Worm (Caenorhabditis elegans) whole organism, mixed stage, embryonic: ENCODE results near the gene Y37D8A.19.
A peak's percentile ranks its signal among the peaks of the same experiment; 100 is the strongest.

Experiments used
- M03D4.4 ChIP-seq: sonication (generic microtip); optimal IDR thresholded peaks from 2 replicates; lab custom pipeline; 2017; ENCODE audit warnings: mild to moderate bottlenecking, missing genetic modification characterization, missing compliant biosample characterization
- bed-3 ChIP-seq: fragments of 200-800 bp; sonication (Bioruptor generic); optimal IDR thresholded peaks from 3 replicates; lab custom pipeline; 2018; ENCODE audit warnings: mild to moderate bottlenecking, missing genetic modification characterization, moderate library complexity, missing compliant biosample characterization
- blmp-1 ChIP-seq: fragments of 150-350 bp; optimal IDR thresholded peaks from 2 replicates; lab custom pipeline; 2014; ENCODE audit warnings: missing biosample characterization, missing genetic modification characterization
- ceh-39 ChIP-seq: fragments of 150-350 bp; optimal IDR thresholded peaks from 2 replicates; lab custom pipeline; 2014; ENCODE audit warnings: missing biosample characterization, missing genetic modification characterization
- ceh-43 ChIP-seq: fragments of 200-800 bp; sonication (Bioruptor generic); optimal IDR thresholded peaks from 2 replicates; lab custom pipeline; 2018; ENCODE audit warnings: mild to moderate bottlenecking, missing genetic modification characterization, moderate library complexity, missing compliant biosample characterization
- ceh-83 ChIP-seq: fragments of 200-800 bp; sonication (Bioruptor generic); optimal IDR thresholded peaks from 2 replicates; lab custom pipeline; 2018; ENCODE audit warnings: mild to moderate bottlenecking, missing genetic modification characterization, missing compliant biosample characterization
- ces-1 ChIP-seq: fragments of 150-350 bp; optimal IDR thresholded peaks from 2 replicates; lab custom pipeline; 2014; ENCODE audit warnings: missing biosample characterization, missing genetic modification reagents, missing genetic modification characterization
- cnd-1 ChIP-seq: fragments of 200-800 bp; sonication (Bioruptor generic); optimal IDR thresholded peaks from 2 replicates; lab custom pipeline; 2018; ENCODE audit warnings: mild to moderate bottlenecking, missing genetic modification characterization, missing compliant biosample characterization
- drap-1 ChIP-seq: fragments of 200-800 bp; sonication (Bioruptor generic); optimal IDR thresholded peaks from 3 replicates; lab custom pipeline; 2018; ENCODE audit warnings: mild to moderate bottlenecking, missing genetic modification characterization, missing compliant biosample characterization
- elt-1 ChIP-seq: sonication (generic microtip); optimal IDR thresholded peaks from 2 replicates; lab custom pipeline; 2017; ENCODE audit warnings: missing genetic modification characterization, mild to moderate bottlenecking, missing compliant biosample characterization, antibody characterized with exemption, moderate library complexity, borderline replicate concordance; ENCODE audit not compliant: insufficient read depth
- elt-3 ChIP-seq: fragments of 150-350 bp; optimal IDR thresholded peaks from 2 replicates; lab custom pipeline; 2014; ENCODE audit warnings: missing biosample characterization, missing genetic modification characterization
- flh-1 ChIP-seq: fragments of 200-800 bp; sonication (Bioruptor generic); optimal IDR thresholded peaks from 2 replicates; lab custom pipeline; 2018; ENCODE audit warnings: mild to moderate bottlenecking, missing genetic modification characterization, moderate library complexity, missing compliant biosample characterization
- ham-2 ChIP-seq: fragments of 200-800 bp; sonication (Bioruptor generic); optimal IDR thresholded peaks from 2 replicates; lab custom pipeline; 2018; ENCODE audit warnings: mild to moderate bottlenecking, missing genetic modification characterization, missing compliant biosample characterization
- hlh-1 ChIP-seq: fragments of 150-350 bp; optimal IDR thresholded peaks from 2 replicates; lab custom pipeline; 2014; ENCODE audit warnings: missing biosample characterization, missing genetic modification reagents, missing genetic modification characterization
- lin-13 ChIP-seq: fragments of 150-350 bp; optimal IDR thresholded peaks from 2 replicates; lab custom pipeline; 2014; ENCODE audit warnings: missing biosample characterization, missing genetic modification characterization
- lin-32 ChIP-seq: fragments of 200-800 bp; sonication (Bioruptor generic); optimal IDR thresholded peaks from 2 replicates; lab custom pipeline; 2018; ENCODE audit warnings: mild to moderate bottlenecking, missing genetic modification characterization, missing compliant biosample characterization
- lsy-2 ChIP-seq: fragments of 150-350 bp; optimal IDR thresholded peaks from 2 replicates; lab custom pipeline; 2014; ENCODE audit warnings: missing biosample characterization, missing genetic modification characterization
- mab-5 ChIP-seq: fragments of 150-350 bp; optimal IDR thresholded peaks from 2 replicates; lab custom pipeline; 2014; ENCODE audit warnings: missing biosample characterization, missing genetic modification characterization
- mep-1 ChIP-seq: fragments of 150-350 bp; optimal IDR thresholded peaks from 2 replicates; lab custom pipeline; 2017; ENCODE audit warnings: missing biosample characterization, missing genetic modification reagents, missing genetic modification characterization, inconsistent platforms
- mls-2 ChIP-seq: sonication (generic microtip); optimal IDR thresholded peaks from 2 replicates; lab custom pipeline; 2016; ENCODE audit warnings: mild to moderate bottlenecking, missing genetic modification characterization, moderate library complexity, missing compliant biosample characterization
- nhr-12 ChIP-seq: fragments of 150-350 bp; optimal IDR thresholded peaks from 2 replicates; lab custom pipeline; 2014; ENCODE audit warnings: missing biosample characterization, missing genetic modification characterization
- nhr-2 ChIP-seq: fragments of 150-350 bp; optimal IDR thresholded peaks from 2 replicates; lab custom pipeline; 2014; ENCODE audit warnings: missing biosample characterization, missing genetic modification characterization
- nhr-237 ChIP-seq: fragments of 150-350 bp; optimal IDR thresholded peaks from 2 replicates; lab custom pipeline; 2014; ENCODE audit warnings: missing biosample characterization, missing genetic modification characterization
- nhr-28 ChIP-seq: fragments of 150-350 bp; optimal IDR thresholded peaks from 2 replicates; lab custom pipeline; 2014; ENCODE audit warnings: missing biosample characterization, missing genetic modification characterization
- nhr-76 ChIP-seq: sonication (generic microtip); optimal IDR thresholded peaks from 2 replicates; lab custom pipeline; 2017; ENCODE audit warnings: missing biosample characterization, missing genetic modification characterization
- pha-4 ChIP-seq: fragments of 150-350 bp; optimal IDR thresholded peaks from 2 replicates; lab custom pipeline; 2018; ENCODE audit warnings: missing biosample characterization, missing genetic modification reagents, missing genetic modification characterization
- sem-2 ChIP-seq: fragments of 200-800 bp; sonication (Bioruptor generic); optimal IDR thresholded peaks from 2 replicates; lab custom pipeline; 2018; ENCODE audit warnings: mild to moderate bottlenecking, missing genetic modification characterization, missing compliant biosample characterization
- snpc-4 ChIP-seq: fragments of 150-350 bp; optimal IDR thresholded peaks from 2 replicates; lab custom pipeline; 2014; ENCODE audit warnings: missing biosample characterization, missing genetic modification characterization
- sptf-1 ChIP-seq: sonication (generic microtip); optimal IDR thresholded peaks from 2 replicates; lab custom pipeline; 2017; ENCODE audit warnings: mild to moderate bottlenecking, missing genetic modification characterization, moderate library complexity, missing compliant biosample characterization
- tbx-8 ChIP-seq: fragments of 200-800 bp; sonication (Bioruptor generic); optimal IDR thresholded peaks from 2 replicates; lab custom pipeline; 2018; ENCODE audit warnings: mild to moderate bottlenecking, missing genetic modification characterization, moderate library complexity, missing compliant biosample characterization
- unc-120 ChIP-seq: sonication (generic microtip); optimal IDR thresholded peaks from 2 replicates; lab custom pipeline; 2017; ENCODE audit warnings: missing genetic modification characterization, missing compliant biosample characterization; ENCODE audit not compliant: poor library complexity, severe bottlenecking
- unc-39 ChIP-seq: fragments of 150-350 bp; optimal IDR thresholded peaks from 2 replicates; lab custom pipeline; 2014; ENCODE audit warnings: missing biosample characterization, missing genetic modification characterization
- unc-62 ChIP-seq: fragments of 150-350 bp; optimal IDR thresholded peaks from 2 replicates; lab custom pipeline; 2014; ENCODE audit warnings: missing biosample characterization, missing genetic modification reagents, missing genetic modification characterization
- zip-8 ChIP-seq: fragments of 150-350 bp; optimal IDR thresholded peaks from 2 replicates; lab custom pipeline; 2014; ENCODE audit warnings: missing biosample characterization, missing genetic modification characterization
- ztf-11 ChIP-seq: fragments of 150-350 bp; optimal IDR thresholded peaks from 2 replicates; lab custom pipeline; 2014; ENCODE audit warnings: missing biosample characterization, missing genetic modification characterization

The Y37D8A.19 gene

DNA sequence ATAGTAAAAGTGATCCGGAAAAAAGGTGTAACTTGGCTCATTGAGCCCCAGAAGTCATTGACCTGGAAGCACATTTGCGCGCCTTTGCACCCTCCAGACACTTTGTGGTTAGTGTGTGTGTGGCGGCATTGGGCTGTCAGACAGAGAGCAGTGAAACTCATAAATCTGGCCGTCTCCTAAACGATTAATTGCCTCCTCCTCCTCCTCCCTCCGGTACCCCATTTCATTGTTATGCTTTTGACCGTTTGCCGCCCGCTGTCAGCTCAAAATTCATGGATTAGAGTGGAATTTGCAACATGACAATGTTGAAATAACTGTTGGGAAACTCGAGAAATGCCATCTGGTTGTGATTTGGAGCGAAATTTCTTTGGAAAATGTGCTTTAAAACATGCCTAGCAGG lies 25.6 kb upstream of the Y37D8A.19 start:
- TF ChIP-seq ceh-39 = no peak
- TF ChIP-seq ceh-83 (GFP tag; lab: Kevin White, UChicago) = no peak
- TF ChIP-seq ztf-11 = no peak
- TF ChIP-seq sem-2 (GFP tag; lab: Kevin White, UChicago) = no peak
- peak; percentile 65 for TF ChIP-seq unc-62 (GFP tag; lab: Kevin White, UChicago)
- TF ChIP-seq sptf-1 = no peak

DNA sequence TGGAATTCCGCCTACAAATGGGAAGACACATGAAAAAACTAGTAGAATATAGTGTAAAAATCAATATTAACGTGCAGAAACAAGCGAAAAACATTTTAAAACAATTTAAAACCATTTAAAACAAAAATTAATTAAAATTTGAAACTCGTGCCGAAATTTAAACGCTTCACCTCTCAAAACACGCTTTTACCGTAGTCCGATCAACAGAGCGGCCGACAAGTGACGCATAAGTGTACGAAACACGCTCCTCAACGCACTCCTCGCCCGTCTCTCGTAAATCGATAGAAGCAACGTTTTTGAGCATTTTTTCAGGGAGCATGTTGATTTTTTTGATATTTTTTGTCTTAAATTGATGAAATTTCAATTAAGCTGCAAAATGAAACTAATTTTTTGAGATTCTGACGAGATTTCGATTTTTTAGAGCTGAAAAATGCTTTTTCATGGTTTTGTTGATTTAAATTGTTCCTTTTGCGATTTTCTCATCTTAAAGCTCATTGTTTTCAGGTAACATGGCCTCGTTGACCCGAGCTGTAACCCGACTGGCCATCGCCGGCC lies 24.6 kb upstream of the Y37D8A.19 start, which contains the start of gene cox-5A:
Gene cox-5A (plus strand): TSS at position 505 of the 555 bp plus-strand sequence.
- no peak for TF ChIP-seq unc-39
- peak; percentile 67 for TF ChIP-seq elt-3 (tag; lab: Kevin White, UChicago)
- TF ChIP-seq nhr-2 (tag; lab: Kevin White, UChicago) = peak; percentile 40
- peak; percentile 98 for TF ChIP-seq ceh-39
- TF ChIP-seq ceh-43 (GFP tag; lab: Kevin White, UChicago) = peak; percentile 76
- peak; percentile 75 for TF ChIP-seq M03D4.4
- no peak for TF ChIP-seq nhr-28 (tag; lab: Kevin White, UChicago)
- peak; percentile 90 for TF ChIP-seq sptf-1
- TF ChIP-seq sem-2 (GFP tag; lab: Kevin White, UChicago) = no peak
- TF ChIP-seq cnd-1 = peak; percentile 65
- no peak for TF ChIP-seq zip-8 (tag; lab: Kevin White, UChicago)
- TF ChIP-seq nhr-237 (tag; lab: Kevin White, UChicago) = peak; percentile 97
- TF ChIP-seq lin-32 (GFP tag; lab: Kevin White, UChicago) = no peak
- peak; percentile 40 for TF ChIP-seq unc-120 (tag; lab: Kevin White, UChicago)
- TF ChIP-seq bed-3 (GFP tag; lab: Kevin White, UChicago) = no peak
- TF ChIP-seq lin-13 (tag; lab: Kevin White, UChicago) = peak; percentile 99
- TF ChIP-seq ztf-11 = peak; percentile 78
- TF ChIP-seq ham-2 = peak; percentile 59
- TF ChIP-seq blmp-1 (tag; lab: Kevin White, UChicago) = no peak
- peak; percentile 73 for TF ChIP-seq drap-1 (GFP tag; lab: Kevin White, UChicago)
- peak; percentile 98 for TF ChIP-seq pha-4 (tag; lab: Kevin White, UChicago)
- TF ChIP-seq hlh-1 (tag; lab: Kevin White, UChicago) = peak; percentile 81
- peak; percentile 80 for TF ChIP-seq mab-5 (tag; lab: Kevin White, UChicago)
- TF ChIP-seq mep-1 (tag; lab: Kevin White, UChicago) = peak; percentile 98
- no peak for TF ChIP-seq tbx-8 (GFP tag; lab: Kevin White, UChicago)
- no peak for TF ChIP-seq elt-1 (tag; lab: Kevin White, UChicago)
- peak; percentile 76 for TF ChIP-seq ceh-83 (GFP tag; lab: Kevin White, UChicago)
- peak; percentile 100 for TF ChIP-seq lsy-2 (tag; lab: Kevin White, UChicago)
- no peak for TF ChIP-seq snpc-4
- TF ChIP-seq flh-1 (GFP tag; lab: Kevin White, UChicago) = no peak
- peak; percentile 96 for TF ChIP-seq ces-1 (GFP tag; lab: Kevin White, UChicago)
- no peak for TF ChIP-seq nhr-12 (tag; lab: Kevin White, UChicago)
- TF ChIP-seq nhr-76 (tag; lab: Kevin White, UChicago) = peak; percentile 9
- TF ChIP-seq mls-2 (tag; lab: Kevin White, UChicago) = peak; percentile 89
- peak; percentile 83 for TF ChIP-seq unc-62 (GFP tag; lab: Kevin White, UChicago)

DNA sequence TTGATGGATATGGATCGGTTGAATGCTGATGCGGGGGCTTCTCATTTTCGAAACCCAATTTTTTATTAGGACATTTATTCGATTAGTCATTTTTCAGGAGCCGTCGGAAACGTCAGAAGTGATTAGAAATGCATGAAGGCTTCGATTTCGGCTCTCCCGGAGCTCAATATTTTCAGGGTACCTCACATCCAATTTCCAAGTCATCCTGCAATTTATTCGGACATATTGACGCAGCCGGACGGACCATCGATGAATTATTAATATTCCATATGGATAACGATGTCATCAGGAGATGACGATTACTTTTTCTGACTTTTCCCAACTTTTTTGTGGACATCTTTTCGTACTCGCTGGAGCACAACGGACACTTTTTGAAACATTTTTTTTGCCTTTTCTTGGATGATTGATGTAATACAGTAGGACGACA lies 23.0 kb upstream of the Y37D8A.19 start:
- TF ChIP-seq pha-4 (tag; lab: Kevin White, UChicago) = no peak
- TF ChIP-seq sem-2 (GFP tag; lab: Kevin White, UChicago) = no peak
- no peak for TF ChIP-seq nhr-28 (tag; lab: Kevin White, UChicago)
- TF ChIP-seq nhr-237 (tag; lab: Kevin White, UChicago) = no peak
- no peak for TF ChIP-seq zip-8 (tag; lab: Kevin White, UChicago)
- no peak for TF ChIP-seq unc-120 (tag; lab: Kevin White, UChicago)
- TF ChIP-seq bed-3 (GFP tag; lab: Kevin White, UChicago) = no peak
- TF ChIP-seq sptf-1 = no peak
- no peak for TF ChIP-seq hlh-1 (tag; lab: Kevin White, UChicago)
- no peak for TF ChIP-seq nhr-76 (tag; lab: Kevin White, UChicago)
- TF ChIP-seq snpc-4 = no peak
- no peak for TF ChIP-seq elt-3 (tag; lab: Kevin White, UChicago)
- TF ChIP-seq ces-1 (GFP tag; lab: Kevin White, UChicago) = no peak
- TF ChIP-seq cnd-1 = no peak
- TF ChIP-seq ceh-43 (GFP tag; lab: Kevin White, UChicago) = no peak
- no peak for TF ChIP-seq ham-2
- TF ChIP-seq lin-13 (tag; lab: Kevin White, UChicago) = no peak
- TF ChIP-seq mls-2 (tag; lab: Kevin White, UChicago) = no peak
- TF ChIP-seq unc-39 = no peak
